Fruit fly (Drosophila melanogaster): ENCODE results near the gene CG14445.

The CG14445 gene

dm6 chrX:6255414-6255915 is 18.4 kb downstream of the CG14445 start, which contains the start of the genes Rbcn-3A and Spx (continued):
- TF ChIP-seq CG2678 (tag; optimal IDR thresholded peaks at IDR 0.05): peak; percentile 34
- TF ChIP-seq ato (GFP tag; IDR thresholded peaks at IDR 0.05; ENCODE audit: partially characterized antibody): peak; percentile 70; the same call in 1 of the 2 replicates
- no peak for TF ChIP-seq Sin3A (optimal IDR thresholded peaks at IDR 0.05)
- no peak for TF ChIP-seq ara (GFP tag; IDR thresholded peaks at IDR 0.05)
- TF ChIP-seq Drgx (GFP tag; IDR thresholded peaks at IDR 0.05): no peak
- TF ChIP-seq gcm (GFP tag; optimal IDR thresholded peaks at IDR 0.05): peak; percentile 21
- no peak for TF ChIP-seq Vsx1 (GFP tag; optimal IDR thresholded peaks at IDR 0.05)
- TF ChIP-seq zf30C (GFP tag; optimal IDR thresholded peaks at IDR 0.05): no peak
- TF ChIP-seq twi (tag; optimal IDR thresholded peaks at IDR 0.05): peak; percentile 29
- TF ChIP-seq CG34422 (GFP tag; IDR thresholded peaks at IDR 0.05): peak; percentile 35; the same call in 1 of the 3 replicates
- peak; percentile 33 for TF ChIP-seq sug (tag; optimal IDR thresholded peaks at IDR 0.05)
- peak; percentile 19 for TF ChIP-seq CG13296 (GFP tag; optimal IDR thresholded peaks at IDR 0.05)
- peak; percentile 83 for TF ChIP-seq sna (GFP tag; IDR thresholded peaks at IDR 0.05; ENCODE audit: partially characterized antibody)
- TF ChIP-seq Ets97D (GFP tag; optimal IDR thresholded peaks at IDR 0.05): peak; percentile 18
- TF ChIP-seq grau (tag; optimal IDR thresholded peaks at IDR 0.05): peak; percentile 53
- peak; percentile 42 for TF ChIP-seq az2 (GFP tag; optimal IDR thresholded peaks at IDR 0.05)
- no peak for TF ChIP-seq nom (GFP tag; optimal IDR thresholded peaks at IDR 0.05)
- TF ChIP-seq shn (GFP tag; optimal IDR thresholded peaks at IDR 0.05): no peak
- peak; percentile 6 for TF ChIP-seq tin (GFP tag; optimal IDR thresholded peaks at IDR 0.05)
- no peak for TF ChIP-seq bab2 (GFP tag; optimal IDR thresholded peaks at IDR 0.05)
- peak; percentile 40 for TF ChIP-seq Xbp1 (GFP tag; optimal IDR thresholded peaks at IDR 0.05)
- peak; percentile 85; the same call in 1 of the 3 replicates for TF ChIP-seq hb (GFP tag; IDR thresholded peaks at IDR 0.05; ENCODE audit: partially characterized antibody)
- peak; percentile 29; the same call in 1 of the 2 replicates for TF ChIP-seq CG17328 (GFP tag; IDR thresholded peaks at IDR 0.05)
- peak; percentile 78 for TF ChIP-seq hbn (GFP tag; IDR thresholded peaks at IDR 0.05; ENCODE audit: partially characterized antibody)
- no peak for TF ChIP-seq CG14014 (GFP tag; IDR thresholded peaks at IDR 0.05)
- TF ChIP-seq Hmr (GFP tag; optimal IDR thresholded peaks at IDR 0.05): peak; percentile 27
- TF ChIP-seq sens (GFP tag): peak; percentile 57
- 0 out of 2 replicates have a peak, but pooled peaks have one; percentile 14 for TF ChIP-seq sisA (GFP tag; IDR thresholded peaks at IDR 0.05)
- peak; percentile 19 for TF ChIP-seq Lhr (GFP tag; optimal IDR thresholded peaks at IDR 0.05)
- TF ChIP-seq H15 (GFP tag; IDR thresholded peaks at IDR 0.05): no peak
- TF ChIP-seq Rx (GFP tag; IDR thresholded peaks at IDR 0.05): no peak
- 0 out of 4 replicates have a peak, but pooled peaks have one; percentile 80 for TF ChIP-seq chinmo (GFP tag; IDR thresholded peaks at IDR 0.05; ENCODE audit: partially characterized antibody)
- TF ChIP-seq CG12659 (GFP tag; optimal IDR thresholded peaks at IDR 0.05): peak; percentile 63
- peak; percentile 90 for TF ChIP-seq CG16813 (GFP tag; IDR thresholded peaks at IDR 0.05; ENCODE audit: partially characterized antibody)
- peak; percentile 48 for TF ChIP-seq NfI (GFP tag; optimal IDR thresholded peaks at IDR 0.05)
- peak; percentile 49 for TF ChIP-seq Sox102F (GFP tag; optimal IDR thresholded peaks at IDR 0.05)
- TF ChIP-seq zfh2 (GFP tag; optimal IDR thresholded peaks at IDR 0.05): no peak
- TF ChIP-seq CG14050 (GFP tag; IDR thresholded peaks at IDR 0.05): no peak
- no peak for TF ChIP-seq CG13123 (GFP tag; optimal IDR thresholded peaks at IDR 0.05)
- TF ChIP-seq CG11504 (tag; optimal IDR thresholded peaks at IDR 0.05): peak; percentile 24
- no peak for TF ChIP-seq CG34376 (GFP tag; optimal IDR thresholded peaks at IDR 0.05)
- TF ChIP-seq CG4328 (GFP tag; optimal IDR thresholded peaks at IDR 0.05): no peak
- peak; percentile 83 for TF ChIP-seq amos (GFP tag; IDR thresholded peaks at IDR 0.05; ENCODE audit: partially characterized antibody)
- TF ChIP-seq CG6765 (GFP tag; optimal IDR thresholded peaks at IDR 0.05): no peak
- no peak for TF ChIP-seq Trl (optimal IDR thresholded peaks at IDR 0.05)
- TF ChIP-seq Trl (GFP tag; optimal IDR thresholded peaks at IDR 0.05): no peak
- TF ChIP-seq ken (GFP tag; IDR thresholded peaks at IDR 0.05): no peak
- peak; percentile 89 for TF ChIP-seq Doc3 (GFP tag; IDR thresholded peaks at IDR 0.05; ENCODE audit: partially characterized antibody)
- TF ChIP-seq CG12744 (GFP tag; optimal IDR thresholded peaks at IDR 0.05): no peak
- no peak for TF ChIP-seq B-H1 (GFP tag; IDR thresholded peaks at IDR 0.05)

Measured in whole organism, embryonic.